Comparison of ENCODE assay signal across 3 fruit fly cellular contexts in the genomic region with DNA sequence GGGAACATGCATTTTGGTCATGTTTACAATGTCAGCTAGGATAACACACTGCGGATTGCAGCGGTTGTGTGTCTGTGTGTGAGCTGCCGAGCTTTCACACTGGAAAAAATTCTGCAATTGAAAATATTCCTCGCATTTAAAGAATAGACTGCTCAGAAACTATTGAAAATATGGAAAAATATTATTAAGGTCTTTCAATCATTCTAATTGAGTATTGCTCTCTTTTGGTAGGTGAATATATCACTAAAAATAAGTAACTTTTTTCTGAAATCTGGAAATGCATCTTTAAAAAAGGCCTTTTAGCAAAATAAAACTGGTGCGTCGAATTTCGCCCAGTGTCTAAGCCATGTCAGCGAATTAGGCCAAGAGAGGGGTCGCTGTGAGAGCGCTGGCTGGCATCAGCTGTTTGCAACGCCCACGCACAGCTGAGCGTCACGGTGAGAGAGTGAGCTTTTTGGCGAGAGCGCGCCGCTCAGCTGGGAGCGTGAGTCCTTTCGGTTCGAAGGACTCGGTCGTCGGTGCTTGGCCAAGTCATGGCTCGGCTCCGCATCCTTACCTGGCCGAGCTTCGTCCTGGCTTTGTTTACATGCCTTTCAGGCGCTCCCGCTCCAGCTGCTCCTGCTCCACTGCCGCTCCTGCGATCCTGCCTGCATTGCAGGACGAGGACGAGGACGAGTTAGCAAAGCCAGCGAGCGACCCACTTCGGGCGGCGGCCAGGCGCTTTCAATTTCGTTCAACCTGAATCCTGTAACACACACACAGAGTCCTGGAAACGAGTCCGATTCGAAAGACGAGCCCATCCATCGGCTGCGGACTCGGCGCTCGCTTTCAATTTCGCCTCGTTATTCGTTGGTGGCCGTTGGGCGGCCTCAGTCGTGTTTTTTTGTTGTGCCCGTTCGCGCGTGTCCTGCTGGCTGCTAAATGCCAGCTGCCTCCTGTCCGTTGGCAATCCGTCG.
TF ChIP-seq lines count a peak whose summit lies in the region.

A gene (plus strand): TSS at position 864 of the 956 bp plus-strand sequence.

TF ChIP-seq in whole organism, adult, 20 proteins besides CTCF, POLR2A, EP300 and RAD21 (continued from another document):
- TF ChIP-seq CG14711 (tag; optimal IDR thresholded peaks at IDR 0.05; lab: Kevin White, UChicago), result peak; percentile 56
- peak; percentile 84 for TF ChIP-seq CG7045 (GFP tag; optimal IDR thresholded peaks at IDR 0.05; lab: Kevin White, UChicago)
- TF ChIP-seq ovo (GFP tag; optimal IDR thresholded peaks at IDR 0.05; lab: Kevin White, UChicago), result no peak
- TF ChIP-seq toe (GFP tag; optimal IDR thresholded peaks at IDR 0.05; lab: Kevin White, UChicago), result peak; percentile 78

TF ChIP-seq in whole organism, embryonic, 481 proteins besides CTCF, POLR2A, EP300 and RAD21 (continued from another document and continues in another):
- TF ChIP-seq ro (GFP tag; IDR thresholded peaks at IDR 0.05; lab: Robert Waterston, UW) (no peak), slou (GFP tag; optimal IDR thresholded peaks at IDR 0.05; lab: Kevin White, UChicago) (peak; percentile 2), CG3065 (GFP tag; optimal IDR thresholded peaks at IDR 0.05; lab: Kevin White, UChicago) (no peak), fd102C (GFP tag; optimal IDR thresholded peaks at IDR 0.05; lab: Kevin White, UChicago) (no peak), ap (GFP tag; IDR thresholded peaks at IDR 0.05; lab: Robert Waterston, UW) (no peak), Doc3 (GFP tag; IDR thresholded peaks at IDR 0.05; lab: Robert Waterston, UW; ENCODE audit: partially characterized antibody) (no peak), Hr39 (optimal IDR thresholded peaks at IDR 0.05; lab: Kevin White, UChicago) (no peak), Hsf (GFP tag; optimal IDR thresholded peaks at IDR 0.05; lab: Kevin White, UChicago) (peak; percentile 17), wor (GFP tag; IDR thresholded peaks at IDR 0.05; lab: Robert Waterston, UW) (no peak), Max (GFP tag; optimal IDR thresholded peaks at IDR 0.05; lab: Kevin White, UChicago) (no peak), fd3F (GFP tag; optimal IDR thresholded peaks at IDR 0.05; lab: Kevin White, UChicago) (no peak), Lpt (GFP tag; optimal IDR thresholded peaks at IDR 0.05; lab: Kevin White, UChicago) (no peak), Bgb (GFP tag; IDR thresholded peaks at IDR 0.05; lab: Robert Waterston, UW; ENCODE audit: partially characterized antibody) (no peak), grn (GFP tag; optimal IDR thresholded peaks at IDR 0.05; lab: Kevin White, UChicago) (no peak), CG12942 (GFP tag; optimal IDR thresholded peaks at IDR 0.05; lab: Kevin White, UChicago) (no peak), CG3163 (GFP tag; optimal IDR thresholded peaks at IDR 0.05; lab: Kevin White, UChicago) (no peak), zfh1 (GFP tag; IDR thresholded peaks at IDR 0.05; lab: Robert Waterston, UW) (no peak), mld (GFP tag; IDR thresholded peaks at IDR 0.05; lab: Robert Waterston, UW; ENCODE audit: partially characterized antibody) (no peak), pzg (GFP tag; optimal IDR thresholded peaks at IDR 0.05; lab: Kevin White, UChicago) (no peak), her (GFP tag; optimal IDR thresholded peaks at IDR 0.05; lab: Kevin White, UChicago) (no peak), CG12219 (GFP tag; optimal IDR thresholded peaks at IDR 0.05; lab: Kevin White, UChicago) (no peak), chif (GFP tag; optimal IDR thresholded peaks at IDR 0.05; lab: Kevin White, UChicago) (no peak), CG16863 (GFP tag; optimal IDR thresholded peaks at IDR 0.05; lab: Kevin White, UChicago) (no peak), Drgx (GFP tag; IDR thresholded peaks at IDR 0.05; lab: Robert Waterston, UW) (no peak), CG10321 (GFP tag; IDR thresholded peaks at IDR 0.05; lab: Robert Waterston, UW) (no peak), Chrac-16 (GFP tag; optimal IDR thresholded peaks at IDR 0.05; lab: Kevin White, UChicago) (no peak), CG7987 (GFP tag; optimal IDR thresholded peaks at IDR 0.05; lab: Kevin White, UChicago) (no peak), CG33213 (GFP tag; optimal IDR thresholded peaks at IDR 0.05; lab: Kevin White, UChicago) (no peak), CG3838 (GFP tag; optimal IDR thresholded peaks at IDR 0.05; lab: Kevin White, UChicago) (no peak), CG17568 (GFP tag; optimal IDR thresholded peaks at IDR 0.05; lab: Kevin White, UChicago) (no peak), CG11398 (GFP tag; optimal IDR thresholded peaks at IDR 0.05; lab: Kevin White, UChicago) (no peak), sob (GFP tag; IDR thresholded peaks at IDR 0.05; lab: Robert Waterston, UW) (no peak), CG13775 (GFP tag; optimal IDR thresholded peaks at IDR 0.05; lab: Kevin White, UChicago) (no peak), lab (GFP tag; optimal IDR thresholded peaks at IDR 0.05; lab: Kevin White, UChicago) (peak; percentile 66), CG10274 (GFP tag; optimal IDR thresholded peaks at IDR 0.05; lab: Kevin White, UChicago) (no peak), Jarid2 (GFP tag; optimal IDR thresholded peaks at IDR 0.05; lab: Kevin White, UChicago) (no peak), ase (GFP tag; IDR thresholded peaks at IDR 0.05; lab: Robert Waterston, UW) (no peak), yki (optimal IDR thresholded peaks at IDR 0.05; lab: Kevin White, UChicago) (no peak), twi (tag; optimal IDR thresholded peaks at IDR 0.05; lab: Kevin White, UChicago) (no peak), CG12236 (GFP tag; optimal IDR thresholded peaks at IDR 0.05; lab: Kevin White, UChicago) (no peak), CG6791 (GFP tag; IDR thresholded peaks at IDR 0.05; lab: Robert Waterston, UW; ENCODE audit: partially characterized antibody) (no peak), HLHmδ (GFP tag; optimal IDR thresholded peaks at IDR 0.05; lab: Kevin White, UChicago) (no peak), CG1529 (GFP tag; optimal IDR thresholded peaks at IDR 0.05; lab: Kevin White, UChicago) (no peak), CG18619 (GFP tag; optimal IDR thresholded peaks at IDR 0.05; lab: Kevin White, UChicago) (peak; percentile 28), CG10209 (GFP tag; optimal IDR thresholded peaks at IDR 0.05; lab: Kevin White, UChicago) (peak; percentile 43), Abd-B (GFP tag; optimal IDR thresholded peaks at IDR 0.05; lab: Kevin White, UChicago) (no peak), eve (GFP tag; optimal IDR thresholded peaks at IDR 0.05; lab: Kevin White, UChicago) (no peak), CG5180 (GFP tag; optimal IDR thresholded peaks at IDR 0.05; lab: Kevin White, UChicago) (no peak), C15 (GFP tag; IDR thresholded peaks at IDR 0.05; lab: Robert Waterston, UW) (no peak), CG31441 (GFP tag; IDR thresholded peaks at IDR 0.05; lab: Robert Waterston, UW) (no peak), Poxn (GFP tag; IDR thresholded peaks at IDR 0.05; lab: Robert Waterston, UW) (no peak), trh (GFP tag; optimal IDR thresholded peaks at IDR 0.05; lab: Kevin White, UChicago) (no peak), nerfin-2 (GFP tag; IDR thresholded peaks at IDR 0.05; lab: Robert Waterston, UW; ENCODE audit: partially characterized antibody) (no peak), HLH3B (GFP tag; IDR thresholded peaks at IDR 0.05; lab: Robert Waterston, UW) (no peak), hbn (GFP tag; IDR thresholded peaks at IDR 0.05; lab: Robert Waterston, UW; ENCODE audit: partially characterized antibody) (no peak), D19A (tag; optimal IDR thresholded peaks at IDR 0.05; lab: Kevin White, UChicago) (no peak), CG3847 (GFP tag; IDR thresholded peaks at IDR 0.05; lab: Robert Waterston, UW) (no peak), vnd (GFP tag; IDR thresholded peaks at IDR 0.05; lab: Robert Waterston, UW; ENCODE audit: partially characterized antibody) (no peak), dysf (GFP tag; IDR thresholded peaks at IDR 0.05; lab: Robert Waterston, UW) (peak; percentile 27; the same call in 1 of the 3 replicates), CG8478 (optimal IDR thresholded peaks at IDR 0.05; lab: Kevin White, UChicago) (no peak)

TF ChIP-seq in whole organism, prepupa, 60 proteins besides CTCF, POLR2A, EP300 and RAD21 (continued from another document):
- TF ChIP-seq lz (GFP tag; optimal IDR thresholded peaks at IDR 0.05; lab: Kevin White, UChicago) (peak; percentile 41), CG7368 (GFP tag; optimal IDR thresholded peaks at IDR 0.05; lab: Kevin White, UChicago) (no peak), salr (GFP tag; optimal IDR thresholded peaks at IDR 0.05; lab: Kevin White, UChicago) (no peak), CG4318 (GFP tag; optimal IDR thresholded peaks at IDR 0.05; lab: Kevin White, UChicago) (peak; percentile 20), acj6 (GFP tag; optimal IDR thresholded peaks at IDR 0.05; lab: Kevin White, UChicago) (peak; percentile 49), CG10669 (GFP tag; optimal IDR thresholded peaks at IDR 0.05; lab: Kevin White, UChicago) (peak; percentile 57), CG3919 (GFP tag; optimal IDR thresholded peaks at IDR 0.05; lab: Kevin White, UChicago) (peak; percentile 45), spab (GFP tag; optimal IDR thresholded peaks at IDR 0.05; lab: Kevin White, UChicago) (peak; percentile 47), Hr4 (GFP tag; optimal IDR thresholded peaks at IDR 0.05; lab: Kevin White, UChicago) (peak; percentile 53), ss (GFP tag; optimal IDR thresholded peaks at IDR 0.05; lab: Kevin White, UChicago) (peak in 1 of 2 experiments; percentile 57), fkh (GFP tag; optimal IDR thresholded peaks at IDR 0.05; lab: Kevin White, UChicago) (no peak), CG6792 (GFP tag; optimal IDR thresholded peaks at IDR 0.05; lab: Kevin White, UChicago) (peak; percentile 22), OdsH (GFP tag; optimal IDR thresholded peaks at IDR 0.05; lab: Kevin White, UChicago) (peak; percentile 48), CG8632 (GFP tag; optimal IDR thresholded peaks at IDR 0.05; lab: Kevin White, UChicago) (peak; percentile 3), achi (GFP tag; optimal IDR thresholded peaks at IDR 0.05; lab: Kevin White, UChicago) (peak; percentile 48), Hr39 (GFP tag; optimal IDR thresholded peaks at IDR 0.05; lab: Kevin White, UChicago) (peak; percentile 38), Sox15 (GFP tag; optimal IDR thresholded peaks at IDR 0.05; lab: Kevin White, UChicago) (peak; percentile 13), CG10631 (GFP tag; optimal IDR thresholded peaks at IDR 0.05; lab: Kevin White, UChicago) (peak; percentile 38), Ets96B (tag; optimal IDR thresholded peaks at IDR 0.05; lab: Kevin White, UChicago) (peak; percentile 55), esn (GFP tag; optimal IDR thresholded peaks at IDR 0.05; lab: Kevin White, UChicago) (no peak), CG8319 (GFP tag; optimal IDR thresholded peaks at IDR 0.05; lab: Kevin White, UChicago) (no peak), CG11762 (GFP tag; optimal IDR thresholded peaks at IDR 0.05; lab: Kevin White, UChicago; ENCODE audit: insufficient read depth) (no peak), CG8119 (GFP tag; IDR thresholded peaks at IDR 0.05; lab: Robert Waterston, UW) (0 out of 3 replicates have a peak, but pooled peaks have one; percentile 37), CG6808 (GFP tag; optimal IDR thresholded peaks at IDR 0.05; lab: Kevin White, UChicago) (peak; percentile 49), Eip75B (GFP tag; optimal IDR thresholded peaks at IDR 0.05; lab: Kevin White, UChicago) (peak; percentile 49), dac (GFP tag; optimal IDR thresholded peaks at IDR 0.05; lab: Kevin White, UChicago) (no peak), pdm3 (GFP tag; optimal IDR thresholded peaks at IDR 0.05; lab: Kevin White, UChicago) (peak; percentile 43), CG31627 (GFP tag; optimal IDR thresholded peaks at IDR 0.05; lab: Kevin White, UChicago) (peak; percentile 19), CG32006 (GFP tag; optimal IDR thresholded peaks at IDR 0.05; lab: Kevin White, UChicago) (peak; percentile 61), CG9139 (GFP tag; optimal IDR thresholded peaks at IDR 0.05; lab: Kevin White, UChicago) (no peak)
